Worm (Caenorhabditis elegans): ENCODE measurements around the gene pnc-2.

DNA sequence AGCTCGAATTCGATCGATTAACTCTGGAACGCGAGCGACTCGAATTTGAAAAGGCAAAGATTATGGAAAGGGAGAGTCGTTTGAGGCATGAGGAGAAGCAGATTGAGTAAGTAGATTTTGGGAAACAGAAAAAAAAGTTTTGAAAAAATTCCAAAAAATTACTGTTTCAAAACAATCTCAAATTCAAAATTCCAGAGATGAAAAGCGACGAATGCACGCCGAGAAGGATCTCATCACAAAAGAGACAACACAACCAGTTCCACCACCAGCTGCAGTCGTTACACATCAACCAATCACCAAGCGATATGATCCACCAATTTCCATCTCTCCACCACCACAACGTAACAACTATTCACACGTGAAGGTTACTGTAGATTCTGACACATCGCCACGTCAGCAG, 15.2 kb downstream of the pnc-2 start:
- TF ChIP-seq sptf-1 (tag; optimal IDR thresholded peaks at IDR 0.05) (no peak), lin-13 (tag; optimal IDR thresholded peaks at IDR 0.05) (no peak), pha-4 (tag; optimal IDR thresholded peaks at IDR 0.05) (no peak), lsy-2 (tag; optimal IDR thresholded peaks at IDR 0.05) (no peak), nhr-12 (tag; optimal IDR thresholded peaks at IDR 0.05) (no peak), mab-5 (tag; optimal IDR thresholded peaks at IDR 0.05) (no peak), nhr-2 (tag; optimal IDR thresholded peaks at IDR 0.05) (no peak), snpc-4 (tag; optimal IDR thresholded peaks at IDR 0.05) (no peak), unc-62 (GFP tag; optimal IDR thresholded peaks at IDR 0.05) (no peak), ces-1 (GFP tag; optimal IDR thresholded peaks at IDR 0.05) (no peak)

Data from whole organism, mixed stage, embryonic.